Fruit fly (Drosophila melanogaster) whole organism, embryonic: Measurements from ENCODE around the gene CG33111.

Experiments used
- Abd-B ChIP-seq: fragments of 200-800 bp; sonication (Bioruptor generic); optimal IDR thresholded peaks from 2 replicates; lab custom pipeline; 2018; ENCODE audit warnings: missing biosample characterization, mild to moderate bottlenecking, missing genetic modification characterization, moderate library complexity
- CG15601 ChIP-seq: fragments of 200-800 bp; sonication (Bioruptor generic); optimal IDR thresholded peaks from 3 replicates; lab custom pipeline; 2019; ENCODE audit warnings: missing biosample characterization, mild to moderate bottlenecking, missing genetic modification characterization, moderate library complexity
- CG7786 ChIP-seq: fragments of 200-800 bp; sonication (Bioruptor generic); optimal IDR thresholded peaks from 2 replicates; lab custom pipeline; 2016; ENCODE audit warnings: missing biosample characterization, missing genetic modification characterization
- fru ChIP-seq: fragments of >200 bp; optimal IDR thresholded peaks from 2 replicates; lab custom pipeline; 2017
- pnt ChIP-seq: fragments of 200-800 bp; sonication (Bioruptor generic); optimal IDR thresholded peaks from 3 replicates; lab custom pipeline; 2016; ENCODE audit warnings: missing biosample characterization, missing genetic modification characterization
- sd ChIP-seq: fragments of 200-800 bp; sonication (Bioruptor generic); optimal IDR thresholded peaks from 3 replicates; lab custom pipeline; 2018; ENCODE audit warnings: missing biosample characterization, mild to moderate bottlenecking, missing genetic modification characterization, moderate library complexity
- sim ChIP-seq: fragments of 200-800 bp; sonication (Bioruptor generic); IDR thresholded peaks from 2 replicates; pipeline ENCODE4 v1.3.6; 2022; ENCODE audit warnings: missing biosample characterization, missing genetic modification characterization
- zf30C ChIP-seq: fragments of 200-800 bp; sonication (Bioruptor generic); optimal IDR thresholded peaks from 3 replicates; lab custom pipeline; 2018; ENCODE audit warnings: missing biosample characterization, mild to moderate bottlenecking, missing genetic modification characterization

DNA sequence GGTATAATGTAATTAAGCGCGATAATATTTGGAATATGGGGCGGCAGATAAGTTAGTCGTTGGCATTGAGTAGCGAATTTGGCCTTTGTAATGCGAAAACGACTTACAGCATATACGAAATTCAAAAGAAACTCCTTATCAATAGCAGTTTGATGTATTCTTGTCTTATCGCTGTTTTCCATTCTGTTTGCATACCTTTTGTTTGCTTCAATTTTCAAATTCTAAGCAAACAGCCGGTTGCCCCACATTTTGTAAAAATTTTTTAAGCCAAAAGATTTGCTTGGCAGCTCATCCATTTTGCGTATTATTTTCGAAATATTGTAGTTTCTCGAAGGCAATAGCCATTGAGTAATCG, 35.7 kb downstream of the CG33111 start:
- TF ChIP-seq sd (tag; lab: Kevin White, UChicago): peak; percentile 30
- TF ChIP-seq Abd-B (GFP tag; lab: Kevin White, UChicago): no peak
- TF ChIP-seq zf30C (GFP tag; lab: Kevin White, UChicago): no peak
- no peak for TF ChIP-seq CG7786
- TF ChIP-seq sim (GFP tag; lab: Robert Waterston, UW): no peak
- TF ChIP-seq pnt (GFP tag; lab: Kevin White, UChicago): no peak
- no peak for TF ChIP-seq fru (lab: Kevin White, UChicago)
- no peak for TF ChIP-seq CG15601 (tag; lab: Kevin White, UChicago)
